Worm (Caenorhabditis elegans): ENCODE data around the gene H12D21.10.
"Not testable (repeated sequence)": the region's sequence is repeated elsewhere in the genome, so short reads cannot be mapped to it uniquely, and the experiment has no call there.

The H12D21.10 gene

DNA sequence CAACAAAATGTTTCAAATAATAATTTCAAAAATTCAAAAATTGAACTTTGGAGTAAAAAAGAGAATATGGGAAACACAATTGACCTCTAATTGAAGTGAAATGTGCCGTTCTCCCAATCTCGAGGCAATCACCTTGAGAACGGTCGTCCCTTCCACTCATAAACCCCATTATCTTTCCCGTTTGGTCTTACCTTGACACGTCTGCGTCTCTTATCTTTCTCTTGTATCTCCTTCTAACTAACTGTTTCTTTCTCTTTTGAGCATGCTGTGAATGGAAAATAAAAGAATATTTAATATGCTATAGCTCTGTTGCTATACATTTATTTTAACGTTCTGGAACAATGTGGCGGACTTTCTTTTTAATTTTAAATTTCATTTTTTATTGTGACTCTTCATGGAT, at the start of gene H12D21.10:
TSS of gene H12D21.10 (plus strand) at position 260 of the 400 bp plus-strand sequence.
- no peak for TF ChIP-seq unc-62 (GFP tag; optimal IDR thresholded peaks at IDR 0.05)

DNA sequence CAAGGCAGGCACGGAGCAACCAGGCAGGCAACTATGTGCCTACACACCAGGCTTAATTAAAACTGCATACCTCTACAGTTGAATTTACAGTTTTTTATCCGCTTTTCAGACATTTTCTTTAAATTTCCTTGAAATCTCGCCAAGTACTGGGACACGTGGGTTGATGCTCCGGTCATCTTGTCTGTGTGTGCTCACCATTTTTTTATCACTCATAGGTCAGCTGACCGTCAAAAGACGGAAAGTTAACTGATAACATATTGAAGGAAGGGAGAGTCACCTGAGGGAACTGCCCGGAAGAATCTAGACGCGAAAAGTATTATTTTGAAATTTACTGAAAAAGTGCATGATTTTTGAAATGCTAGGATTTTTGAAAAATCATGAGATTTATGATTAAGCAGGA, 49.1 kb upstream of the H12D21.10 start:
- no peak for TF ChIP-seq unc-62 (GFP tag; optimal IDR thresholded peaks at IDR 0.05)

DNA sequence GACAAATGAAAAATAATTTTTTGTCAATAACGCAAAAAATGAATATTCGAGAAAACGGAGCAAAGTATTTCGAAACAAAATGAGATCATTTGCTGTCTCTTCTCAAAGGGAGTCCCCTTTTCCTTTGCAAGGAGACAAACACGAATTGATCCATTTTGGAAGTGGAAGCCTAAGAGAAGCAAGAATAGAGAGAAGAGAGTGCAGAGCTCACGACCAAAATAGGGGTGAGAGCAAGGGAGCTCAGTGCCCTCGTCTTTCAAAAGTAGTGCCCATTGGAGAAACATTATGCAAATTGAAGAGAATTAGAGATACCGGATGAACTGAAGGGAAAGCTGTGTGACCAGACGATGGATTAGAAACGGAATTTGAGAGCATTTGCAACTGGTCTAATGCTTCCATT, 48.4 kb upstream of the H12D21.10 start:
- no peak for TF ChIP-seq unc-62 (GFP tag; optimal IDR thresholded peaks at IDR 0.05)

DNA sequence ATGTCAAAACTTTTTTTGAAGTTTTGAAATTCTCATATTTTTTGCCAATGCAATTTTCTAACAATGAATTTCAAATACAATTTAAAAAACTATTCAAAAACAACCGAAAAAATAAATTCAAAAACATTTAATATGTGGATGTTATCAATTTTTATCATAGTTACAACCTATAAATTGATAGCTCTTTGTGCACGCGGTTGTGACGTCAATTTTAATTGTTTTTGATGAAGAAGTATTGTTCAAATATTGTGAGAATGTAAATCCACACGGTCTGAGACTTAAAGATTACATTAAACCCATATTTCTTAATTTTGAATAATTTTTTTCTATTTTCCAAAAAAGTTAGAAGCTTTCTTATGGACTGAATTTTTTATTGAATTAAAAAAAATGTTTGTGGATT, 47.6 kb upstream of the H12D21.10 start:
- no peak for TF ChIP-seq unc-62 (GFP tag; optimal IDR thresholded peaks at IDR 0.05)

DNA sequence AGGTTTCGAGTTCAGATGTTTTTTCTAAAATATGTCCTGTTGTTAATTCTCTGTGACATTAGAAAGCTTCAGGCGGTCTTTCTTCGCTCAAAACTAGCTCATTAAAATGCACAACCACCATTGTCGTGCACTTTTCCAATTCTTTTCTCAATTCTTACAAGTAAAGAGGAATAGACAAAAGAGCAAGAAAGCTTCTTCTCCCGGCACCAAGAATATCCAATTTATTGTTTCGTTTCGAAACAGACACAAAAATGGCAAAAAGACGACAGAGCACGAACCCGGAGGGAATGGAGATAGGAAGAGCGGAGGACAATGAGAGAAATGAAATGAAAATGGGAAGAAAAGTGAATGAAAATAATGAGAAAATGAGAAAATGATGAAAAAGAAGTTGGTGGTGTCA, 47.0 kb upstream of the H12D21.10 start:
- TF ChIP-seq unc-62 (GFP tag; optimal IDR thresholded peaks at IDR 0.05) = no peak

DNA sequence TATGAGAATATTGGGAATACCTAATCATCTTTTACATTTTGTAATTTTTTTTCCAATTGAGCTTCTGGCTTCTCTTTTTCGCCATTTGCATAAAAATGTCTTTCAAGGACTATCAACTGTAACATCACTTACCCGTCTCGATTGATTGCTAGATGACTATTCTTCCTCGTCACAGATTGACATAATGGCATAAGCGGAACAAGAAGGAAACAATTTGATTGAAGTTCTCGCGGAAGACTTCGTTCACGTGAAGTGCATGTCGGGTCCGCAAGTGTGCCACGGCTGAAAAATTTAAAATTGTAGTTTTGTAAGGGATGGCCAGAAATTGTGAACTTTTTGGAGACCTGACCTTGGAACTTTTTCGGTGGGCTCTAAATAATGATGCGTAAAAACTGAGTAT, 45.9 kb upstream of the H12D21.10 start:
- no peak for TF ChIP-seq unc-62 (GFP tag; optimal IDR thresholded peaks at IDR 0.05)

DNA sequence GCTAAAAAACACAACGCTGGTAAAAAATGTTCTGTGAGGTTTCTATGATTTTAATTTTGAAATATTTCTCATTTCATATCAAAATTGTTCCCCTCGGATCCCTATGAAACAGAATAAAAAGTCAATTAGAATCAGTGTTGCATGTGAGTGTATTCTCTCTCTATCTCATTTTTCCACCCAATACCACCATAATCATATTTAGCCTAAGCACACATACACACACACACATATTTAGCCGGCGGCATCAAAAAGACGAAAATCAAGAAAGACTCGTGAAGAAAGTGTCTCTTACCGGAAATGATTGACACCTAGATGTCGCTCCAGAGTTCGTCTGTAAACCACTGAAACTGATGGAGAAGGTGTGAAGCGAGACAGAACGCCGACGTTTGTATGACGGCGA, 45.3 kb upstream of the H12D21.10 start:
- TF ChIP-seq unc-62 (GFP tag; optimal IDR thresholded peaks at IDR 0.05) = no peak

DNA sequence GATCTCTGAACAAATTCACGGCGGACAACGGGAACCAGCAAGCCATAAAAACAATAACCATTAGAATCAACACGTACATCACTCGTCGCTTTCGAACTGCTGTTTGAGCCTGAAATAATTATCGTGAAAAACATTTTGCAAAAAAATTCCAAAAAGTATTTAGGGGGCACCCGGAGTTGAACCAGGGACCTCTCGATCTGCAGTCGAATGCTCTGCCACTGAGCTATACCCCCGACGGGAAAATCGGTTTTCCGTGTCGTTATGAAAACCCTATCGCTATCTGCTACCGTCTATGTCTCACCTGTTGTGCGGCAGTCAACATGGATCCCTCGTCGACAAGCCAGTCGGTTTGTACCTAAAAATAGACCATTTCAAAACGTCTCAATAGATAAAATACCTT, 44.0 kb upstream of the H12D21.10 start:
- TF ChIP-seq unc-62 (GFP tag; optimal IDR thresholded peaks at IDR 0.05) = no peak

DNA sequence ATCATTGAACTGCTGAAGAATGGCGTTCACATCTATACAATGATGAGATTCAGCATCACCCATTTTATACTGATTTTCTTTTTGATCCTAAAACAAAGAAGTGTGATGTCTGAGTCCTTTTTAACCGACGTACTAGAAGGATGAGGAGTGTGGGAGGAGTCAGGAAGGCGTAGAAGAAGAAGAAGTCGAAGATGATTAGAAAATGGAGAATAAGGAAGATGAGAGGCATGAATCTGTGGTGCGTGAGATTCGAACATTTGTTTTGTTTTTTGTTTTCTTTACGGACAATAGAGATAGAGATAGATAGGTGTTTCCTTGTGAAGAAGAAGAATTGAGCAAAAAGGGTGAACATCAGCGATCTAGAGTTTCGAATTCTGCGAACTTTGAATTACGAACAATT, 41.1 kb upstream of the H12D21.10 start, which contains the start of gene npr-13:
TSS of gene npr-13 (minus strand) at position 101 of the 400 bp plus-strand sequence.
- no peak for TF ChIP-seq unc-62 (GFP tag; optimal IDR thresholded peaks at IDR 0.05)

DNA sequence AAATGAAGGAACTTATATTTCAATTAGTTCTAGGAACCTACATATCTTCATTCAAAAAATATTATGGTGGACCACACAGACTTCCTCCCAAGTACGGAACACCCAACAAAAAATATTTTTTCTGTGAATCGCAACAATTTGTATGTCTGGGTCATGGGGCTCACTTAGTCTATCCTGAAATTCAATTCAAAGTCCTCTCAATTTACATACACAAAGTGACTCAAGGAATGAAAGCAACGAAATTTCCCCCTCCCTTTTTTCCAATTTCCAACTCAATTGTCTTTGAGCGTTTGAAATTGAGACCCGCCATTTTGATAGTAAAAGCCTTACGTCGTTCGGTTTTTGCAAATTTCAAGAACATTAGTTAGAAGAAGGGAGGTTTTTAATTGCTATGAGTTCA, 40.2 kb upstream of the H12D21.10 start:
- no peak for TF ChIP-seq unc-62 (GFP tag; optimal IDR thresholded peaks at IDR 0.05)

DNA sequence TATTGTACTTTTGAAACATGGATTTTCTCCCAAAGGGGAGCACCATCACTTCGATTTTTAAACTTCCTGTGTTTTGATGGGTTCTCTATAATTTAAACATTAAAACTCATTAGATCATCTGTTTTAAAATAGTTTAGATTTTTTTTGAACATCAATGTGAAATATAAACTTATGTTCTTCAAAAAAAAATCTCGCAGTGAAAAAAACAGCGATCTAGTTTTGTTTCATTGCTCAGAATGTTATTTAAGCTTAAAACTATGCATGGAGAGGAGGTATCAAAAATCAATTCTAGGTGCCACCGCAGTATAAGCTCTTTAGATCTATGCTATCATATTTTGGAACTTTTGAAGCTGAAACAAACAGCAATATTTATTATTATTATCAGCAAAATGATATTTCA, 31.4 kb upstream of the H12D21.10 start, which contains the start of gene gcy-14:
TSS of gene gcy-14 (minus strand) at position 101 of the 400 bp plus-strand sequence.
- no peak for TF ChIP-seq unc-62 (GFP tag; optimal IDR thresholded peaks at IDR 0.05)

DNA sequence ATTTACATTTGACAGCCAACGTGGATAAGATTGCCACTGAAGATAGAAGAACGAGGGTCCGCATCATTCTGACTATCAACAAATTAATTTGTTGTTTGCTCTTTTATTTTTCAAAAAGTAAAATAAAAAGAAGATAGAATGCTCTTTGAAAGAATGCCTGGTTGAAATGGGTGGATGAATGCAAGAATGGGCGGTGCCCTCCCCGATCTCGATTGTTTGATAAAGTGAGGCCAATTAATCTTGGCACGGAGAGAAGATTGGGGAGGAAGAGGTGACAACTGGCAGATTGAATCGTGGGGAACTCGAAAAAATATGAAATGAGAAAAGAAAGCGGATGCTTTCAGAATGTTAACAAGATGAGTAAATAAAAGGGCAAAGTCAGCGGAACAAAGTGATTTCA, 28.2 kb upstream of the H12D21.10 start, which contains the start of gene ZC412.3:
TSS of gene ZC412.3 (minus strand) at position 183 of the 400 bp plus-strand sequence.
- TF ChIP-seq unc-62 (GFP tag; optimal IDR thresholded peaks at IDR 0.05) = no peak

DNA sequence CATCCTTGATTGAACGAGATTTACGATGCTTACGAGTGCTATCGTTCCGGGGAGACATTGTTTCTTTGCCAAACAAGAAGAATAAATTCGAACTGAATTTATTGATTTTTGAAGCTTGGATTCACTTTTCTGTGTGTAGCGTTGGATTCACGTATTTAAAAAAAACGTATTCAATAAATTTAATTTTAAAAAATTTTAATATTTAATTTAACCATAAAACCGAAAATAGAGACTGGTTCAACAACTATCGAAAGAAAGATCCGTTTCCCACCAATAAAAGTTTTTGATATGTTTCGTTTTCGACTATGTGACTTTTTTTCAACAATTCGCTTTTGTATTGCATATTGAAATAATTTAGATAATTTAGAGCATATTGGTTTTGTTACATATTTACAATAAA, 24.2 kb upstream of the H12D21.10 start, which contains the start of gene ZC412.5:
TSS of gene ZC412.5 (minus strand) at position 101 of the 400 bp plus-strand sequence.
- TF ChIP-seq unc-62 (GFP tag; optimal IDR thresholded peaks at IDR 0.05) = no peak

DNA sequence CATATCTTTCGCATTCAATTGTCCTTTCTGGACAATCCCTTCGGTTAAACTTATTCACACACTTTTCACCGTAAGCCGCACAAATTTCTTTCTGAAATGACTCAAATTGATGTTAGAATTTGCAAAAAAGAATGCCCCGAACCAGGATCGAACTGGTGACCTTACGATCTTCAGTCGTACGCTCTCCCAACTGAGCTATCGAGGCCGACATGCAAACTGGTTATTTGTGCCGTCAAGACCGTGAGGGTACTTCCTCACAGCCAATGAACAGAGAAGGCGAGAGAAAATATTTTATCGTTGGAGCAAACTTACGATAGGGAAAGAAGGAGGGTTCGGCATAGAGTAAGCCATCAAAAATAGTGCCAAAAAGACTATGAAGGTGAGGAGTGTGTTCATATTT, 23.3 kb upstream of the H12D21.10 start:
- TF ChIP-seq unc-62 (GFP tag; optimal IDR thresholded peaks at IDR 0.05) = no peak

DNA sequence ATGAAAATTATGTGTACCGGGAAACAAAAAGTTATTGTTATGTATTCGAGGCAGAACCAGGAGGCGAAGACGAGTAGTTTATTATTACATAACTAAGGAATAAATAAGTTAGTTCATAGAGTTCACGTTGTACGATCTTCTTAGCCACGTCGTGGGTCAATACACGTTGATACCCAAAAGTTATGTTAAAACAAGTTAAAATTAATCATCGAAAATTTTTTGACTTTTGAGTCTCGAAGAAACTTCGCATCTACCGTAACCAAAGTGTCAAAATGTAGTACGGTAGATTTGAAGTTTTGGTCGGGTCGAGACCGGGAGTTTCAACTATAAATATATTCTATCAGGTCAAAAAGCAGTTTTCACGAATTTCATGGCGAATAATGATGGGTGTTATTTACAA, 22.9 kb upstream of the H12D21.10 start, which contains the start of gene ZC412.10:
TSS of gene ZC412.10 (minus strand) at position 101 of the 400 bp plus-strand sequence.
- TF ChIP-seq unc-62 (GFP tag; optimal IDR thresholded peaks at IDR 0.05) = not testable (repeated sequence)

DNA sequence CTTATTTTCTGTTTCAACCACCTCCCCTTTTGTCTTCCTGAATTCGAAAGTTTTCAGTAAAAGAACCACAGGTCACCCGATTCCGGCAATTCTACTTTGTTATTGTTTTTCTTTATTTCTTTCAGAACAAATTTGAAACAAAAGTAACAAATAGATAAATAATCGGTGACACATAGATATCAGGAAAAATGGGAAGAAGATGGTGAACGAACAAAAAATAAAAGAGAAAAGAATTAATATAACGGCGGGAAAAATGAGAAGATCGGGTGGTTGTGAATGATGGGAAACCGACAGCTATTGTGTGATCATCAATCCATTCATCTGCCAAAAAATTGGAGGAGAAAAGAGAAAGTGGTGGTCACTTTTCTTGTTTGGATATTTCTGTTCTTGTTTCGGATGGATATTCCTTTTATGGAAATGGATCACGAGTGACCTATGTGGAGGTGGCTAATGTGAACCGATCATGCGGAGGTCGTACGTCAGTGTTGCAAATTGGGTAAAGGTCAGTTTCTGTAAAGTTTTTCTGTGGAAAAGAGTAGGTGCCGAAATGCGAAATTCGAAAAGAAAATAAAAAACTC, 22.3 kb upstream of the H12D21.10 start:
- no peak for TF ChIP-seq unc-62 (GFP tag; optimal IDR thresholded peaks at IDR 0.05)

DNA sequence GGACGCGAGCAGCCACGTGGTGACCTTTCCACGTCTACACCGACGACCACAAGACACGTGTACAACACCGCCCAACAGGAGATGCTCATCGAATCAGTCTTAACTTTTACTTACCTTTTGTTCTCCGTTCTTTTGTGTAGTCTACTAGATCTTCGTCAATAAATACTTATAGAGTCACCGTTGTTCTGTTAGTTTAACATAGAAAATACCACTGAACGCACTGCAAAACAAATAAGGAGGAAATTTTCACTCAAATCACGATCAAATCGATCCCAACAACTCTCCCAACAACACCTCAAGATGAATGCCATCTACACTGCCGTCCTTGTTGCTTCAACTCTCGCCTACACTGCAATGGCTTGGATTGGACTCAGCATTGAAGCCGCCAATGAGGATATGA, 8.8 kb upstream of the H12D21.10 start, which contains the start of gene nspa-2:
TSS of gene nspa-2 (plus strand) at position 301 of the 400 bp plus-strand sequence.
- not testable (repeated sequence) for TF ChIP-seq unc-62 (GFP tag; optimal IDR thresholded peaks at IDR 0.05)

Measured in whole organism, dauer.